Worm (Caenorhabditis elegans): ENCODE measurements around the gene C03B8.3.

DNA sequence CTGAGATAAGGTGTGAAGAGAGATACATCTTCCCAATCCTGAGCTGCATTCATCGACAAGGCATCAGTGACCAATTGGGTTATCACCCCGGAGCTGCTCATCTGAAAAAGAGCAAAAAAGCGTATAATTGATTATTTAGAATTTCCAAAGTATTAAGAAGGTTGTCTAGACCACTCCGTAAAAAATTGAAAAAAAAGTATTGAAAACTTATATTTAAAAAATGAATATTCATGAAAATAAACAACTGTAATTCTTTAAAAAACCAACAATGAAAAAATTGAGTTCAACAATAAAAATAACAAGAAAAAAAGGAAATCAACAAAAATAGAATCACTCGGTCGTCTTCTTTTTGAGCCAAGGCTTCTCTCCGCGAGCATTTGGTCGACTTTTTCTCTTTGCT, 51.4 kb downstream of the C03B8.3 start, which contains the start of gene mtx-2:
- TF ChIP-seq nhr-237 (tag; optimal IDR thresholded peaks at IDR 0.05), result no peak
- no peak for TF ChIP-seq elt-3 (tag; optimal IDR thresholded peaks at IDR 0.05)
- no peak for TF ChIP-seq nhr-25 (tag; optimal IDR thresholded peaks at IDR 0.05)
- no peak for TF ChIP-seq fkh-10 (GFP tag; optimal IDR thresholded peaks at IDR 0.05)
- TF ChIP-seq unc-62 (GFP tag; optimal IDR thresholded peaks at IDR 0.05), result no peak
- no peak for TF ChIP-seq nhr-43 (tag; optimal IDR thresholded peaks at IDR 0.05; ENCODE audit: poor library complexity, severe bottlenecking)
- no peak for TF ChIP-seq nhr-77 (tag; optimal IDR thresholded peaks at IDR 0.05)
- no peak for TF ChIP-seq ztf-4 (tag; optimal IDR thresholded peaks at IDR 0.05)
- no peak for TF ChIP-seq pha-4 (tag; optimal IDR thresholded peaks at IDR 0.05)
- no peak for TF ChIP-seq jun-1 (tag; optimal IDR thresholded peaks at IDR 0.05)
- TF ChIP-seq mdl-1 (tag; optimal IDR thresholded peaks at IDR 0.05), result no peak
- no peak for TF ChIP-seq lin-15B (tag; optimal IDR thresholded peaks at IDR 0.05)
- no peak for TF ChIP-seq snpc-4 (tag; optimal IDR thresholded peaks at IDR 0.05)

Measured in whole organism, L3 larva.